Worm (Caenorhabditis elegans) whole organism, L1 larva: Measurements from ENCODE around the gene pcs-1.

Source experiments
- aha-1 ChIP-seq: fragments of 150-350 bp; optimal IDR thresholded peaks from 2 replicates; lab custom pipeline; 2014; ENCODE audit warnings: missing biosample characterization, missing genetic modification characterization
- aly-2 ChIP-seq: fragments of 150-350 bp; optimal IDR thresholded peaks from 2 replicates; lab custom pipeline; 2014; ENCODE audit warnings: missing biosample characterization, missing genetic modification characterization
- ama-1 ChIP-seq: fragments of 150-350 bp; optimal IDR thresholded peaks from 2 replicates; lab custom pipeline; 2014
- mdl-1 ChIP-seq, 2 experiments: fragments of 150-350 bp; optimal IDR thresholded peaks; 2 replicates each; lab custom pipeline; 2014 to 2017; ENCODE audit warnings: missing biosample characterization in 2 of 2, missing genetic modification characterization in 2 of 2, inconsistent platforms in 1 of 2
- nhr-11 ChIP-seq: fragments of 150-350 bp; optimal IDR thresholded peaks from 2 replicates; lab custom pipeline; 2014; ENCODE audit warnings: missing biosample characterization, missing genetic modification characterization
- nhr-71 ChIP-seq: sonication (generic microtip); optimal IDR thresholded peaks from 2 replicates; lab custom pipeline; 2016; ENCODE audit warnings: mild to moderate bottlenecking, missing genetic modification characterization, moderate library complexity, missing compliant biosample characterization
- xbp-1 ChIP-seq: sonication (generic microtip); optimal IDR thresholded peaks from 2 replicates; lab custom pipeline; 2016; ENCODE audit warnings: missing genetic modification characterization, missing compliant biosample characterization
- zag-1 ChIP-seq: fragments of 150-350 bp; optimal IDR thresholded peaks from 2 replicates; lab custom pipeline; 2014; ENCODE audit warnings: missing biosample characterization, missing genetic modification characterization
- ztf-11 ChIP-seq, 2 experiments: sonication (generic microtip); optimal IDR thresholded peaks; 2 replicates each; lab custom pipeline; 2016 to 2017; ENCODE audit warnings: missing genetic modification characterization in 2 of 2, missing biosample characterization in 1 of 2, missing compliant biosample characterization in 1 of 2

DNA sequence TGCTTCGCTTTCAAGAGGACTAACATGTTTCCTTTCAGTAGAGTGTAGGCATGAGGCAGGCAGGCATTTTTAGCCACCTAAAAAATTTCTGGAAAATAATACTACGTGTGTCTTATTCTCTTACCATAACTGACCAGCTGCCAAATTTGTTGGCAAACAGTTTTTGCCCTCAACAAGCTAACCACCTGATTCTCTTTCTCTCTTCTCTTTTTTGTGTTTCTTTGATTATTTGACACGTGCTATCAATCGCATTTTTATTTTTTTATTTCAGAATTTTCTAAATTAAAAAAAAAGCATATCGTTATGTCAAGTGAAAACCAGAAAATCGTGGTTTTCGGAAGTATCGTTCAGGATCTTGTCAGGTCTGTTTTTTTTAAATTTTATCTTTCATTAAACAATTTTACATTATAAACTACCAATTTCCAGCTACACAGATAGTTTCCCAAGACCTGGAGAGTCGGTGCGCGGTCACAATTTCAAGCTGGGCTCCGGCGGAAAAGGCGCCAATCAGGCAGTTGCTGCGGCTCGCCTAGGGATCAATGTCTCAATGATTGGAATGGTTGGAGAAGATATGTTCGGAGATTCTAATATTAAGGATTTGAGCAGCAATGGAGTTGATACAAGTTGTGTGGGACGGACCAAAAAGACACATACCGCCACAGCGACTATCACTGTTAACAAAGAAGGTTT is 34.6 kb upstream of the pcs-1 start, which contains the start of gene F07A11.5:
- TF ChIP-seq ztf-11 (tag; optimal IDR thresholded peaks at IDR 0.05; lab: Kevin White, UChicago) = no peak
- no peak for TF ChIP-seq mdl-1 (tag; optimal IDR thresholded peaks at IDR 0.05; lab: Kevin White, UChicago)
- TF ChIP-seq zag-1 (tag; lab: Kevin White, UChicago) = no peak
- TF ChIP-seq aly-2 (tag; lab: Kevin White, UChicago) = no peak
- no peak for TF ChIP-seq nhr-71
- TF ChIP-seq xbp-1 (tag; lab: Kevin White, UChicago) = no peak
- TF ChIP-seq ama-1 (lab: Kevin White, UChicago) = no peak
- TF ChIP-seq nhr-11 = no peak
- no peak for TF ChIP-seq aha-1
